Fruit fly (Drosophila melanogaster) whole organism, embryonic: ENCODE measurements around the gene Acn.

ENCODE experiments used
- CG10366 ChIP-seq: fragments of 200-800 bp; sonication (Bioruptor generic); IDR thresholded peaks from 2 replicates; pipeline ENCODE4 v1.3.6; 2022; ENCODE audit warnings: missing biosample characterization, missing genetic modification characterization
- CG11247 ChIP-seq: fragments of 200-800 bp; sonication (Bioruptor generic); IDR thresholded peaks from 2 replicates; pipeline ENCODE4 v1.3.6; 2022; ENCODE audit warnings: missing biosample characterization, missing genetic modification characterization
- CG11695 ChIP-seq: fragments of 200-800 bp; sonication (Bioruptor generic); IDR thresholded peaks from 3 replicates; pipeline ENCODE4 v1.3.6; 2022; ENCODE audit warnings: missing biosample characterization, missing genetic modification characterization
- CG12299 ChIP-seq: fragments of 200-800 bp; sonication (Bioruptor generic); optimal IDR thresholded peaks from 2 replicates; lab custom pipeline; 2018; ENCODE audit warnings: missing biosample characterization, mild to moderate bottlenecking, missing genetic modification characterization
- CG13287 ChIP-seq: fragments of 200-800 bp; sonication (Bioruptor generic); IDR thresholded peaks from 2 replicates; pipeline ENCODE4 v1.3.6; 2022; ENCODE audit warnings: missing biosample characterization, missing genetic modification characterization; ENCODE audit not compliant: partially characterized antibody
- CG14014 ChIP-seq: fragments of 200-800 bp; sonication (Bioruptor generic); IDR thresholded peaks from 2 replicates; pipeline ENCODE4 v1.3.6; 2022; ENCODE audit warnings: missing biosample characterization, missing genetic modification characterization
- CG14050 ChIP-seq: fragments of 200-800 bp; sonication (Bioruptor generic); IDR thresholded peaks from 3 replicates; pipeline ENCODE4 v1.3.6; 2022; ENCODE audit warnings: missing biosample characterization, missing genetic modification characterization
- CG16779 ChIP-seq: fragments of 200-800 bp; sonication (Bioruptor generic); IDR thresholded peaks from 2 replicates; pipeline ENCODE4 v1.3.6; 2022; ENCODE audit warnings: missing biosample characterization, missing genetic modification characterization
- CG17186 ChIP-seq: fragments of 200-800 bp; sonication (Bioruptor generic); optimal IDR thresholded peaks from 3 replicates; lab custom pipeline; 2017; ENCODE audit warnings: missing biosample characterization, missing genetic modification reagents, missing genetic modification characterization
- CG18011 ChIP-seq: fragments of 200-800 bp; sonication (Bioruptor generic); optimal IDR thresholded peaks from 2 replicates; lab custom pipeline; 2017; ENCODE audit warnings: missing biosample characterization, missing genetic modification characterization, mild to moderate bottlenecking, moderate library complexity, missing genotype
- CG18599 ChIP-seq: fragments of 200-800 bp; sonication (Bioruptor generic); optimal IDR thresholded peaks from 3 replicates; lab custom pipeline; 2017; ENCODE audit warnings: missing biosample characterization, missing genetic modification characterization, mild to moderate bottlenecking, moderate library complexity, missing genetic modification reagents
- CG18619 ChIP-seq: fragments of 200-800 bp; sonication (Bioruptor generic); optimal IDR thresholded peaks from 3 replicates; lab custom pipeline; 2017; ENCODE audit warnings: missing biosample characterization, mild to moderate bottlenecking, missing genetic modification characterization
- CG2202 ChIP-seq: fragments of 200-800 bp; sonication (Bioruptor generic); optimal IDR thresholded peaks from 2 replicates; lab custom pipeline; 2018; ENCODE audit warnings: missing biosample characterization, mild to moderate bottlenecking, missing genetic modification characterization
- CG2678 ChIP-seq: fragments of 200-800 bp; sonication (Bioruptor generic); optimal IDR thresholded peaks from 3 replicates; lab custom pipeline; 2019; ENCODE audit warnings: missing biosample characterization, mild to moderate bottlenecking, missing genetic modification characterization, moderate library complexity
- CG31224 ChIP-seq: fragments of 200-800 bp; sonication (Bioruptor generic); IDR thresholded peaks from 2 replicates; pipeline ENCODE4 v1.3.6; 2022; ENCODE audit warnings: missing biosample characterization, missing genetic modification characterization
- CG31388 ChIP-seq: fragments of 200-800 bp; sonication (Bioruptor generic); optimal IDR thresholded peaks from 2 replicates; lab custom pipeline; 2016; ENCODE audit warnings: missing biosample characterization, missing genetic modification characterization
- CG32767 ChIP-seq: fragments of 200-800 bp; sonication (Bioruptor generic); IDR thresholded peaks from 2 replicates; pipeline ENCODE4 v1.3.6; 2022; ENCODE audit warnings: missing biosample characterization, missing genetic modification characterization
- CG42726 ChIP-seq: fragments of 200-800 bp; sonication (Bioruptor generic); IDR thresholded peaks from 2 replicates; pipeline ENCODE4 v1.3.6; 2022; ENCODE audit warnings: missing biosample characterization, missing genetic modification characterization; ENCODE audit not compliant: partially characterized antibody
- CG4854 ChIP-seq: fragments of 200-800 bp; sonication (Bioruptor generic); optimal IDR thresholded peaks from 2 replicates; lab custom pipeline; 2016; ENCODE audit warnings: missing biosample characterization, missing genetic modification characterization, inconsistent platforms
- CG6689 ChIP-seq: fragments of 200-800 bp; sonication (Bioruptor generic); IDR thresholded peaks from 2 replicates; pipeline ENCODE4 v1.3.6; 2022; ENCODE audit warnings: missing biosample characterization, missing genetic modification characterization
- CG6791 ChIP-seq: fragments of 200-800 bp; sonication (Bioruptor generic); IDR thresholded peaks from 3 replicates; pipeline ENCODE4 v1.3.6; 2022; ENCODE audit warnings: missing biosample characterization, missing genetic modification characterization; ENCODE audit not compliant: partially characterized antibody
- CG6854 ChIP-seq: fragments of 200-800 bp; sonication (Bioruptor generic); optimal IDR thresholded peaks from 3 replicates; lab custom pipeline; 2017; ENCODE audit warnings: missing biosample characterization, mild to moderate bottlenecking, missing genetic modification characterization
- CG7786 ChIP-seq: fragments of 200-800 bp; sonication (Bioruptor generic); optimal IDR thresholded peaks from 2 replicates; lab custom pipeline; 2016; ENCODE audit warnings: missing biosample characterization, missing genetic modification characterization
- CG8290 ChIP-seq, 3 experiments: fragments of 200-800 bp; sonication (Bioruptor generic); optimal IDR thresholded peaks; 2 replicates each; lab custom pipeline; 2016 to 2019; ENCODE audit warnings: missing biosample characterization in 3 of 3, missing genetic modification characterization in 3 of 3, mild to moderate bottlenecking in 2 of 3, moderate library complexity in 1 of 3
- CkIIα-i1 ChIP-seq: fragments of 200-800 bp; sonication (Bioruptor generic); IDR thresholded peaks from 2 replicates; pipeline ENCODE4 v1.3.6; 2022; ENCODE audit warnings: missing biosample characterization, missing genetic modification characterization
- D19A ChIP-seq: fragments of 200-800 bp; optimal IDR thresholded peaks from 3 replicates; lab custom pipeline; 2019; ENCODE audit warnings: missing biosample characterization, mild to moderate bottlenecking, missing genetic modification characterization, moderate library complexity
- Dp ChIP-seq: fragments of 200-800 bp; sonication (Bioruptor generic); optimal IDR thresholded peaks from 2 replicates; lab custom pipeline; 2018; ENCODE audit warnings: missing biosample characterization, mild to moderate bottlenecking, missing genetic modification characterization, moderate library complexity
- Dref ChIP-seq: fragments of 200-800 bp; sonication (Bioruptor generic); IDR thresholded peaks from 2 replicates; pipeline ENCODE4 v1.3.6; 2022; ENCODE audit warnings: missing biosample characterization, missing genetic modification characterization
- Eip74EF ChIP-seq, 2 experiments: fragments of 200-800 bp in 1 of 2; fragments of >200 bp in 1 of 2; sonication (Bioruptor generic) in 1 of 2; optimal IDR thresholded peaks; 2 replicates each; lab custom pipeline; 2017 to 2019; ENCODE audit warnings: missing biosample characterization in 2 of 2, missing genetic modification characterization in 2 of 2, mild to moderate bottlenecking in 1 of 2, moderate library complexity in 1 of 2
- Ets65A ChIP-seq: fragments of 200-800 bp; sonication (Bioruptor generic); peaks from one replicate; lab custom pipeline; 2016; ENCODE audit warnings: missing biosample characterization, missing genetic modification characterization
- Hey ChIP-seq: fragments of 200-800 bp; sonication (Bioruptor generic); optimal IDR thresholded peaks from 3 replicates; lab custom pipeline; 2018; ENCODE audit warnings: missing biosample characterization, mild to moderate bottlenecking, missing genetic modification characterization
- Hmr ChIP-seq: fragments of 200-800 bp; sonication (Bioruptor generic); optimal IDR thresholded peaks from 3 replicates; lab custom pipeline; 2017; ENCODE audit warnings: mild to moderate bottlenecking, missing biosample characterization, missing genetic modification reagents, missing genetic modification characterization
- Hmx ChIP-seq: fragments of 200-800 bp; sonication (Bioruptor generic); optimal IDR thresholded peaks from 2 replicates; lab custom pipeline; 2016; ENCODE audit warnings: missing biosample characterization, missing genetic modification characterization
- MESR4 ChIP-seq: fragments of 200-800 bp; sonication (Bioruptor generic); optimal IDR thresholded peaks from 2 replicates; lab custom pipeline; 2018; ENCODE audit warnings: missing biosample characterization, mild to moderate bottlenecking, missing genetic modification characterization, moderate library complexity
- Mes4 ChIP-seq: fragments of 200-800 bp; sonication (Bioruptor generic); optimal IDR thresholded peaks from 2 replicates; lab custom pipeline; 2016; ENCODE audit warnings: missing biosample characterization, missing genetic modification characterization
- Sox102F ChIP-seq: fragments of 200-800 bp; sonication (Bioruptor generic); optimal IDR thresholded peaks from 2 replicates; lab custom pipeline; 2018; ENCODE audit warnings: missing biosample characterization, mild to moderate bottlenecking, missing genetic modification characterization, moderate library complexity
- TFAM ChIP-seq: fragments of 200-800 bp; sonication (Bioruptor generic); optimal IDR thresholded peaks from 2 replicates; lab custom pipeline; 2017; ENCODE audit warnings: missing biosample characterization, missing genetic modification characterization, inconsistent platforms
- Xrp1 ChIP-seq: fragments of 200-800 bp; sonication (Bioruptor generic); IDR thresholded peaks from 2 replicates; pipeline ENCODE4 v1.3.6; 2022; ENCODE audit warnings: missing biosample characterization, missing genetic modification characterization
- ab ChIP-seq: fragments of 200-800 bp; sonication (Bioruptor generic); optimal IDR thresholded peaks from 2 replicates; lab custom pipeline; 2016; ENCODE audit warnings: missing biosample characterization, missing genetic modification characterization
- aop ChIP-seq: fragments of 200-800 bp; sonication (Bioruptor generic); IDR thresholded peaks from 2 replicates; pipeline ENCODE4 v1.3.6; 2022; ENCODE audit warnings: missing biosample characterization, missing genetic modification characterization
- btn ChIP-seq: fragments of 200-800 bp; sonication (Bioruptor generic); optimal IDR thresholded peaks from 2 replicates; lab custom pipeline; 2016; ENCODE audit warnings: missing biosample characterization, missing genetic modification characterization
- caup ChIP-seq: fragments of 200-800 bp; sonication (Bioruptor generic); optimal IDR thresholded peaks from 3 replicates; lab custom pipeline; 2017; ENCODE audit warnings: missing biosample characterization, mild to moderate bottlenecking, missing genetic modification characterization, moderate library complexity; ENCODE audit not compliant: severe bottlenecking
- dpn ChIP-seq, 2 experiments: fragments of 200-800 bp; sonication (Bioruptor generic); optimal IDR thresholded peaks; 3 replicates each; lab custom pipeline; 2016; ENCODE audit warnings: missing biosample characterization in 2 of 2, missing genetic modification characterization in 2 of 2
- esg ChIP-seq: fragments of 200-800 bp; sonication (Bioruptor generic); conservative IDR thresholded peaks from 2 replicates; pipeline ENCODE4 v1.3.6; 2022; ENCODE audit warnings: missing biosample characterization, missing genetic modification characterization
- exex ChIP-seq: fragments of 200-800 bp; sonication (Bioruptor generic); optimal IDR thresholded peaks from 4 replicates; lab custom pipeline; 2018; ENCODE audit warnings: missing biosample characterization, mild to moderate bottlenecking, missing genetic modification characterization, moderate library complexity
- gfzf ChIP-seq: fragments of 200-800 bp; sonication (Bioruptor generic); optimal IDR thresholded peaks from 2 replicates; lab custom pipeline; 2016; ENCODE audit warnings: missing biosample characterization, mild to moderate bottlenecking, missing genetic modification characterization, moderate library complexity
- lab ChIP-seq: fragments of 200-800 bp; sonication (Bioruptor generic); optimal IDR thresholded peaks from 3 replicates; lab custom pipeline; 2017; ENCODE audit warnings: missing biosample characterization, missing genetic modification characterization, mild to moderate bottlenecking, moderate library complexity, missing genetic modification reagents
- odd ChIP-seq: fragments of 200-800 bp; sonication (Bioruptor generic); optimal IDR thresholded peaks from 2 replicates; lab custom pipeline; 2017; ENCODE audit warnings: missing biosample characterization, mild to moderate bottlenecking, missing genetic modification characterization
- pita ChIP-seq: fragments of 200-800 bp; sonication (Bioruptor generic); optimal IDR thresholded peaks from 2 replicates; lab custom pipeline; 2017; ENCODE audit warnings: missing biosample characterization, mild to moderate bottlenecking, missing genetic modification characterization
- vvl ChIP-seq: fragments of 200-800 bp; sonication (Bioruptor generic); IDR thresholded peaks from 2 replicates; pipeline ENCODE4 v1.3.6; 2022; ENCODE audit warnings: missing biosample characterization, missing genetic modification characterization
- wor ChIP-seq: fragments of 200-800 bp; sonication (Bioruptor generic); IDR thresholded peaks from 2 replicates; pipeline ENCODE4 v1.3.6; 2022; ENCODE audit warnings: missing biosample characterization, missing genetic modification characterization

Gene Acn

DNA sequence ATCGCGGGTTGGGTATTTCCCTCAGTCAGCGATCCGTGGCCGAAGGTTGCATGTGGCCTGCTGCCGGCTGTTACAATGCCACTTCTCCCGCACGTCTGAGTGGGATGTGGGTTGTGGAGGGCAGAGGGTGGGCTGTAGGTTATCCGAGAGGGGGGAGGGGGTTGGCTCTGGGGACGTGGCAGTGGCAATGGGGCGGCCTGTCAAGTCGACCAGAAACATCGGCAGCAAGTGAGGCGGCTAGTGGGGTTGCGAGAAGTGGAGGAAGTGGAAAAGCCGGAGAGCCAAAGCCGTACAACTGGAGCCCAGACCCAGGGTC, 20.5 kb upstream of the Acn start (continued):
- TF ChIP-seq Dp (no peak), MESR4 (GFP tag; lab: Kevin White, UChicago) (no peak), CG18011 (GFP tag; lab: Kevin White, UChicago) (no peak), Mes4 (GFP tag; lab: Kevin White, UChicago) (no peak), TFAM (GFP tag; lab: Kevin White, UChicago) (no peak), CG4854 (GFP tag; lab: Kevin White, UChicago) (no peak), gfzf (GFP tag; lab: Kevin White, UChicago) (no peak), Hey (peak; percentile 41), Eip74EF (GFP tag; optimal IDR thresholded peaks at IDR 0.05; lab: Kevin White, UChicago) (peak in 1 of 2 experiments; percentile 1), CkIIα-i1 (GFP tag; lab: Robert Waterston, UW) (no peak), CG16779 (GFP tag; lab: Robert Waterston, UW) (no peak), CG18619 (GFP tag; lab: Kevin White, UChicago) (no peak), CG14050 (GFP tag; lab: Robert Waterston, UW) (no peak), Hmr (GFP tag; lab: Kevin White, UChicago) (no peak), D19A (tag; lab: Kevin White, UChicago) (peak; percentile 6), aop (GFP tag; lab: Robert Waterston, UW) (no peak), Xrp1 (GFP tag; lab: Robert Waterston, UW) (no peak), caup (GFP tag; lab: Kevin White, UChicago) (no peak), ab (no peak), odd (GFP tag; lab: Kevin White, UChicago) (no peak), CG2678 (tag; lab: Kevin White, UChicago) (no peak), Dref (no peak), btn (GFP tag; lab: Kevin White, UChicago) (no peak), CG42726 (GFP tag; lab: Robert Waterston, UW) (no peak), CG13287 (GFP tag; lab: Robert Waterston, UW) (no peak), pita (GFP tag; lab: Kevin White, UChicago) (no peak), CG11247 (GFP tag; lab: Robert Waterston, UW) (no peak), dpn (GFP tag; optimal IDR thresholded peaks at IDR 0.05; lab: Kevin White, UChicago) (no peak), Sox102F (GFP tag; lab: Kevin White, UChicago) (no peak), CG31388 (GFP tag; lab: Kevin White, UChicago) (no peak), CG17186 (GFP tag; lab: Kevin White, UChicago) (no peak), exex (tag; lab: Kevin White, UChicago) (no peak), CG11695 (GFP tag; lab: Robert Waterston, UW) (0 out of 3 replicates have a peak, but pooled peaks have one; percentile 1), CG6689 (GFP tag; lab: Robert Waterston, UW) (no peak), Ets65A (GFP tag; lab: Kevin White, UChicago) (no peak), CG18599 (GFP tag; lab: Kevin White, UChicago) (no peak), CG8290 (GFP tag; optimal IDR thresholded peaks at IDR 0.05; lab: Kevin White, UChicago) (no peak), CG8290 (tag; optimal IDR thresholded peaks at IDR 0.05; lab: Kevin White, UChicago) (no peak), CG6854 (GFP tag; lab: Kevin White, UChicago) (no peak), CG2202 (tag; lab: Kevin White, UChicago) (no peak), CG14014 (GFP tag; lab: Robert Waterston, UW) (no peak), lab (GFP tag; lab: Kevin White, UChicago) (peak; percentile 19), CG7786 (no peak), vvl (no peak), CG12299 (tag; lab: Kevin White, UChicago) (no peak), esg (GFP tag; lab: Robert Waterston, UW) (no peak), wor (GFP tag; lab: Robert Waterston, UW) (no peak), CG31224 (GFP tag; lab: Robert Waterston, UW) (no peak), CG10366 (no peak), Hmx (GFP tag; lab: Kevin White, UChicago) (no peak), CG32767 (GFP tag; lab: Robert Waterston, UW) (no peak), CG6791 (GFP tag; lab: Robert Waterston, UW) (no peak)
